Worm (Caenorhabditis elegans) whole organism, late embryonic: ENCODE results near the gene F40A3.6.

Source experiments
- C08G9.2 ChIP-seq: sonication (generic microtip); optimal IDR thresholded peaks from 2 replicates; lab custom pipeline; 2016; ENCODE audit warnings: mild to moderate bottlenecking, missing genetic modification characterization, moderate library complexity, missing compliant biosample characterization
- C38D4.7 ChIP-seq: fragments of 200-800 bp; sonication (Bioruptor generic); optimal IDR thresholded peaks from 2 replicates; lab custom pipeline; 2018; ENCODE audit warnings: mild to moderate bottlenecking, missing genetic modification characterization, moderate library complexity, missing compliant biosample characterization
- F13H6.1 ChIP-seq: sonication (generic microtip); optimal IDR thresholded peaks from 2 replicates; lab custom pipeline; 2016; ENCODE audit warnings: missing genetic modification characterization, missing compliant biosample characterization
- T23F11.4 ChIP-seq: fragments of 200-800 bp; sonication (Bioruptor generic); optimal IDR thresholded peaks from 2 replicates; lab custom pipeline; 2018; ENCODE audit warnings: mild to moderate bottlenecking, missing genetic modification characterization, missing compliant biosample characterization
- Y22D7AL.16 ChIP-seq: sonication (generic microtip); optimal IDR thresholded peaks from 2 replicates; lab custom pipeline; 2016; ENCODE audit warnings: missing genetic modification characterization, missing compliant biosample characterization
- ama-1 ChIP-seq: fragments of 150-350 bp; optimal IDR thresholded peaks from 2 replicates; lab custom pipeline; 2014
- ceh-14 ChIP-seq: sonication (generic microtip); optimal IDR thresholded peaks from 2 replicates; lab custom pipeline; 2016; ENCODE audit warnings: missing genotype, missing genetic modification characterization, missing compliant biosample characterization
- ceh-18 ChIP-seq: sonication (generic microtip); optimal IDR thresholded peaks from 2 replicates; lab custom pipeline; 2016; ENCODE audit warnings: missing genetic modification characterization, missing compliant biosample characterization
- ceh-19 ChIP-seq: fragments of 200-800 bp; sonication (Bioruptor generic); optimal IDR thresholded peaks from 2 replicates; lab custom pipeline; 2018; ENCODE audit warnings: mild to moderate bottlenecking, missing genetic modification characterization, missing compliant biosample characterization
- ceh-24 ChIP-seq: sonication (generic microtip); optimal IDR thresholded peaks from 2 replicates; lab custom pipeline; 2016; ENCODE audit warnings: mild to moderate bottlenecking, missing genetic modification characterization, missing compliant biosample characterization
- ceh-31 ChIP-seq: sonication (generic microtip); optimal IDR thresholded peaks from 2 replicates; lab custom pipeline; 2016; ENCODE audit warnings: missing genetic modification characterization, missing compliant biosample characterization
- ceh-34 ChIP-seq: sonication (generic microtip); optimal IDR thresholded peaks from 2 replicates; lab custom pipeline; 2016; ENCODE audit warnings: mild to moderate bottlenecking, missing genetic modification characterization, missing compliant biosample characterization
- ceh-45 ChIP-seq: fragments of 200-800 bp; sonication (Bioruptor generic); IDR thresholded peaks from 2 replicates; pipeline ENCODE4 v1.3.6; 2022; ENCODE audit warnings: missing genetic modification reagents, missing genetic modification characterization, missing compliant biosample characterization
- ceh-9 ChIP-seq: sonication (generic microtip); optimal IDR thresholded peaks from 2 replicates; lab custom pipeline; 2016; ENCODE audit warnings: mild to moderate bottlenecking, missing genetic modification characterization, inconsistent platforms, missing compliant biosample characterization
- dve-1 ChIP-seq: sonication (generic microtip); optimal IDR thresholded peaks from 2 replicates; lab custom pipeline; 2017; ENCODE audit warnings: antibody characterized with exemption, mild to moderate bottlenecking, missing genetic modification characterization, missing compliant biosample characterization
- elt-2 ChIP-seq: sonication (generic microtip); optimal IDR thresholded peaks from 2 replicates; lab custom pipeline; 2016; ENCODE audit warnings: missing genetic modification reagents, missing genetic modification characterization, missing compliant biosample characterization
- elt-4 ChIP-seq: sonication (generic microtip); optimal IDR thresholded peaks from 2 replicates; lab custom pipeline; 2016; ENCODE audit warnings: missing genetic modification characterization, missing compliant biosample characterization
- ets-4 ChIP-seq: sonication (generic microtip); optimal IDR thresholded peaks from 2 replicates; lab custom pipeline; 2016; ENCODE audit warnings: missing genetic modification characterization, missing compliant biosample characterization
- fkh-10 ChIP-seq: fragments of 150-350 bp; optimal IDR thresholded peaks from 2 replicates; lab custom pipeline; 2014; ENCODE audit warnings: missing biosample characterization, missing genetic modification reagents, missing genetic modification characterization
- gmeb-2 ChIP-seq: sonication (generic microtip); optimal IDR thresholded peaks from 2 replicates; lab custom pipeline; 2016; ENCODE audit warnings: missing genetic modification characterization, inconsistent platforms, missing compliant biosample characterization
- hlh-13 ChIP-seq: fragments of 200-800 bp; sonication (Bioruptor generic); optimal IDR thresholded peaks from 2 replicates; lab custom pipeline; 2018; ENCODE audit warnings: mild to moderate bottlenecking, missing genetic modification characterization, missing compliant biosample characterization
- hlh-6 ChIP-seq: sonication (generic microtip); optimal IDR thresholded peaks from 2 replicates; lab custom pipeline; 2016; ENCODE audit warnings: missing genotype, missing genetic modification characterization, missing compliant biosample characterization
- lim-6 ChIP-seq: sonication (generic microtip); optimal IDR thresholded peaks from 2 replicates; lab custom pipeline; 2016; ENCODE audit warnings: missing genetic modification characterization, missing compliant biosample characterization
- lin-11 ChIP-seq: fragments of 200-800 bp; sonication (Bioruptor generic); optimal IDR thresholded peaks from 2 replicates; lab custom pipeline; 2018; ENCODE audit warnings: mild to moderate bottlenecking, missing genetic modification characterization, missing compliant biosample characterization
- mec-3 ChIP-seq: sonication (generic microtip); optimal IDR thresholded peaks from 2 replicates; lab custom pipeline; 2016; ENCODE audit warnings: borderline replicate concordance, missing genetic modification characterization, missing compliant biosample characterization
- nhr-232 ChIP-seq: sonication (generic microtip); optimal IDR thresholded peaks from 2 replicates; lab custom pipeline; 2016; ENCODE audit warnings: missing genetic modification characterization, missing compliant biosample characterization
- odd-2 ChIP-seq: sonication (generic microtip); optimal IDR thresholded peaks from 2 replicates; lab custom pipeline; 2017; ENCODE audit warnings: antibody characterized with exemption, mild to moderate bottlenecking, missing genetic modification characterization, missing compliant biosample characterization
- pax-1 ChIP-seq: fragments of 150-350 bp; optimal IDR thresholded peaks from 2 replicates; lab custom pipeline; 2014; ENCODE audit warnings: missing biosample characterization, missing genetic modification characterization
- pha-4 ChIP-seq: fragments of 150-350 bp; optimal IDR thresholded peaks from 2 replicates; lab custom pipeline; 2018; ENCODE audit warnings: missing biosample characterization, missing genetic modification reagents, missing genetic modification characterization
- ref-2 ChIP-seq: sonication (generic microtip); optimal IDR thresholded peaks from 2 replicates; lab custom pipeline; 2016; ENCODE audit warnings: missing genetic modification characterization, missing compliant biosample characterization
- rnt-1 ChIP-seq: sonication (generic microtip); optimal IDR thresholded peaks from 2 replicates; lab custom pipeline; 2016; ENCODE audit warnings: missing genetic modification characterization, missing compliant biosample characterization
- sdc-2 ChIP-seq: sonication (generic microtip); optimal IDR thresholded peaks from 2 replicates; lab custom pipeline; 2016; ENCODE audit warnings: missing genotype, missing genetic modification characterization, missing compliant biosample characterization
- sox-4 ChIP-seq: sonication (generic microtip); optimal IDR thresholded peaks from 2 replicates; lab custom pipeline; 2017; ENCODE audit warnings: mild to moderate bottlenecking, missing genetic modification characterization, inconsistent platforms, missing compliant biosample characterization
- tbx-2 ChIP-seq: sonication (generic microtip); optimal IDR thresholded peaks from 2 replicates; lab custom pipeline; 2016; ENCODE audit warnings: missing genetic modification characterization, missing compliant biosample characterization
- tbx-7 ChIP-seq: sonication (generic microtip); optimal IDR thresholded peaks from 2 replicates; lab custom pipeline; 2016; ENCODE audit warnings: missing genotype, missing genetic modification characterization, missing compliant biosample characterization
- unc-42 ChIP-seq: sonication (generic microtip); optimal IDR thresholded peaks from 2 replicates; lab custom pipeline; 2016; ENCODE audit warnings: missing genotype, missing genetic modification characterization, missing compliant biosample characterization
- zip-5 ChIP-seq: sonication (generic microtip); optimal IDR thresholded peaks from 2 replicates; lab custom pipeline; 2016; ENCODE audit warnings: missing genetic modification characterization, missing compliant biosample characterization

Gene F40A3.6

ce11 chrV:7901222-7901621, 7.6 kb upstream of the F40A3.6 start:
- TF ChIP-seq mec-3 (tag; lab: Kevin White, UChicago) (no peak), ets-4 (no peak), rnt-1 (tag; lab: Kevin White, UChicago) (no peak), fkh-10 (GFP tag; lab: Kevin White, UChicago) (no peak), T23F11.4 (GFP tag; lab: Kevin White, UChicago) (no peak), sdc-2 (tag; lab: Kevin White, UChicago) (no peak), hlh-6 (tag; lab: Kevin White, UChicago) (no peak), unc-42 (no peak), zip-5 (tag; lab: Kevin White, UChicago) (no peak), ceh-31 (tag; lab: Kevin White, UChicago) (no peak)

- TF ChIP-seq lin-11 (tag; lab: Kevin White, UChicago) (no peak), hlh-13 (GFP tag; lab: Kevin White, UChicago) (no peak), unc-42 (no peak), ceh-14 (tag; lab: Kevin White, UChicago) (no peak), ceh-19 (GFP tag; lab: Kevin White, UChicago) (no peak), tbx-7 (tag; lab: Kevin White, UChicago) (no peak), pha-4 (tag; lab: Kevin White, UChicago) (no peak)
Measured at ce11 chrV:7899761-7900160, 6.1 kb upstream of the F40A3.6 start, which contains the start of gene F40A3.7. Gene F40A3.7, minus strand, starts transcription at chrV:7899861.

- no peak for TF ChIP-seq Y22D7AL.16 (tag; lab: Kevin White, UChicago)
- no peak for TF ChIP-seq elt-4 (tag; lab: Kevin White, UChicago)
- TF ChIP-seq unc-42: no peak
- no peak for TF ChIP-seq ceh-9 (tag; lab: Kevin White, UChicago)
- no peak for TF ChIP-seq pax-1
- no peak for TF ChIP-seq elt-2 (tag; lab: Kevin White, UChicago)
- no peak for TF ChIP-seq lim-6 (tag; lab: Kevin White, UChicago)
- no peak for TF ChIP-seq odd-2 (tag; lab: Kevin White, UChicago)
- TF ChIP-seq tbx-2 (tag; lab: Kevin White, UChicago): no peak
- no peak for TF ChIP-seq ceh-45
- TF ChIP-seq ama-1 (lab: Kevin White, UChicago): no peak
- TF ChIP-seq ets-4: no peak
- TF ChIP-seq ceh-14 (tag; lab: Kevin White, UChicago): no peak
- no peak for TF ChIP-seq hlh-6 (tag; lab: Kevin White, UChicago)
- no peak for TF ChIP-seq tbx-7 (tag; lab: Kevin White, UChicago)
- no peak for TF ChIP-seq ref-2 (tag; lab: Kevin White, UChicago)
- TF ChIP-seq C08G9.2 (tag; lab: Kevin White, UChicago): no peak
- TF ChIP-seq F13H6.1 (tag; lab: Kevin White, UChicago): no peak
Measured at ce11 chrV:7891230-7891629, 2.4 kb downstream of the F40A3.6 start, which contains the start of gene F40A3.1. Gene F40A3.1, plus strand, starts transcription at chrV:7891530.

- TF ChIP-seq ceh-18 (tag; lab: Kevin White, UChicago) (no peak), sox-4 (tag; lab: Kevin White, UChicago) (no peak), ceh-19 (GFP tag; lab: Kevin White, UChicago) (no peak), ceh-34 (tag; lab: Kevin White, UChicago) (no peak), fkh-10 (GFP tag; lab: Kevin White, UChicago) (no peak), ceh-24 (tag; lab: Kevin White, UChicago) (no peak), dve-1 (no peak), nhr-232 (tag; lab: Kevin White, UChicago) (no peak), C38D4.7 (GFP tag; lab: Kevin White, UChicago) (no peak), zip-5 (tag; lab: Kevin White, UChicago) (no peak), Y22D7AL.16 (tag; lab: Kevin White, UChicago) (no peak), gmeb-2 (no peak), lim-6 (tag; lab: Kevin White, UChicago) (no peak)
Measured at ce11 chrV:7888036-7888435, 5.6 kb downstream of the F40A3.6 start.
